Fruit fly (Drosophila melanogaster) whole organism: ENCODE measurements around the gene CG11350.

ENCODE experiments used
- CG8478 ChIP-seq: fragments of >200 bp; optimal IDR thresholded peaks from 2 replicates; lab custom pipeline; 2018; ENCODE audit warnings: inconsistent platforms
- Dll ChIP-seq: fragments of >200 bp; optimal IDR thresholded peaks from 2 replicates; lab custom pipeline; 2017
- EcR ChIP-seq, 2 experiments: fragments of >200 bp; optimal IDR thresholded peaks; 2 replicates each; lab custom pipeline; 2017; ENCODE audit warnings: missing biosample characterization in 2 of 2, missing genetic modification characterization in 2 of 2, missing genetic modification reagents in 2 of 2
- pan ChIP-seq: fragments of >200 bp; optimal IDR thresholded peaks from 2 replicates; lab custom pipeline; 2017
- psq ChIP-seq: fragments of >200 bp; optimal IDR thresholded peaks from 2 replicates; lab custom pipeline; 2017
- usp ChIP-seq: fragments of >200 bp; optimal IDR thresholded peaks from 2 replicates; lab custom pipeline; 2017; ENCODE audit warnings: missing biosample characterization, missing genetic modification characterization, mixed read lengths

DNA sequence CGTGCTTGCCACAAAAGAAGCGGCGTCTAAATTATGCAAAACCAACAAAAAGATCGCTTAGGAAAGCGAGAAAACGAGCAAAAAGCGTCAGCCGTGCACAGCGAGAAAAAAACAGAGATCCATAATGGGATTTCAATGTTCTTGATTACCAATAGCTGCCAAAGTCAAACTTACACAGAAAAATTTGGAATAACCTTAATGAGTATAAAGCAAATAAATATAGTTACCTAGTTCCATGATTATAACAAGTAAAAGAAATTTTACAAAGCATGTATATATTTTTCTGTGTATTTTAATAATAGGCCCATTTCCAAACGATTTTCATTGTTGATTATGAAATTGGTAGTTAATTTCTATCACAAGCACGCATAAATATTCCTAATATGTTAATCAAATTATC, 51.3 kb downstream of the CG11350 start:
- no peak for TF ChIP-seq Dll (lab: Kevin White, UChicago)
- TF ChIP-seq pan: no peak
- TF ChIP-seq psq: no peak
- TF ChIP-seq usp: no peak
- TF ChIP-seq CG8478 (lab: Kevin White, UChicago): no peak
- TF ChIP-seq EcR (GFP tag; optimal IDR thresholded peaks at IDR 0.05; lab: Kevin White, UChicago): no peak
